Worm (Caenorhabditis elegans): ENCODE data around the gene C33F10.14.
A peak's percentile ranks its signal among the peaks of the same experiment; 100 is the strongest.

The C33F10.14 gene

ce11 chrII:4789835-4790343 is 7.3 kb upstream of the C33F10.14 start, which contains the start of gene F26G1.15:
TSS of gene F26G1.15 (plus strand) at chrII:4790293.
- TF ChIP-seq zip-8 (tag; optimal IDR thresholded peaks at IDR 0.05) = peak; percentile 74
- no peak for TF ChIP-seq ces-1 (GFP tag; optimal IDR thresholded peaks at IDR 0.05)

- no peak for TF ChIP-seq lin-32 (GFP tag; optimal IDR thresholded peaks at IDR 0.05)
- TF ChIP-seq nhr-237 (tag; optimal IDR thresholded peaks at IDR 0.05) = no peak
- TF ChIP-seq mab-5 (tag; optimal IDR thresholded peaks at IDR 0.05) = no peak
- no peak for TF ChIP-seq unc-62 (GFP tag; optimal IDR thresholded peaks at IDR 0.05)
- TF ChIP-seq ces-1 (GFP tag; optimal IDR thresholded peaks at IDR 0.05) = no peak
- no peak for TF ChIP-seq flh-1 (GFP tag; optimal IDR thresholded peaks at IDR 0.05)
- TF ChIP-seq tbx-8 (GFP tag; optimal IDR thresholded peaks at IDR 0.05) = no peak
- no peak for TF ChIP-seq bed-3 (GFP tag; optimal IDR thresholded peaks at IDR 0.05)
These were observed 6.5 kb upstream of the C33F10.14 start for ce11 chrII:4790687-4791086.

ce11 chrII:4791272-4791671 is 5.9 kb upstream of the C33F10.14 start, which contains the start of gene F26G1.1:
TSS of gene F26G1.1 (plus strand) at chrII:4791618.
- TF ChIP-seq ceh-39 (tag; optimal IDR thresholded peaks at IDR 0.05) = no peak
- TF ChIP-seq nhr-28 (tag; optimal IDR thresholded peaks at IDR 0.05) = no peak
- peak; percentile 20 for TF ChIP-seq unc-120 (tag; optimal IDR thresholded peaks at IDR 0.05; ENCODE audit: poor library complexity, severe bottlenecking)
- no peak for TF ChIP-seq lin-32 (GFP tag; optimal IDR thresholded peaks at IDR 0.05)
- TF ChIP-seq ceh-83 (GFP tag; optimal IDR thresholded peaks at IDR 0.05) = peak; percentile 64
- no peak for TF ChIP-seq flh-1 (GFP tag; optimal IDR thresholded peaks at IDR 0.05)
- peak; percentile 1 for TF ChIP-seq lin-13 (tag; optimal IDR thresholded peaks at IDR 0.05)
- TF ChIP-seq pha-4 (tag; optimal IDR thresholded peaks at IDR 0.05) = no peak
- TF ChIP-seq cnd-1 (tag; optimal IDR thresholded peaks at IDR 0.05) = peak; percentile 21
- peak; percentile 46 for TF ChIP-seq lsy-2 (tag; optimal IDR thresholded peaks at IDR 0.05)
- peak; percentile 48 for TF ChIP-seq sptf-1 (tag; optimal IDR thresholded peaks at IDR 0.05)

ce11 chrII:4793320-4793719 is 3.9 kb upstream of the C33F10.14 start:
- TF ChIP-seq pha-4 (tag; optimal IDR thresholded peaks at IDR 0.05) (no peak), hlh-1 (tag; optimal IDR thresholded peaks at IDR 0.05) (no peak)

- TF ChIP-seq flh-1 (GFP tag; optimal IDR thresholded peaks at IDR 0.05) (no peak), drap-1 (GFP tag; optimal IDR thresholded peaks at IDR 0.05) (no peak), lin-13 (tag; optimal IDR thresholded peaks at IDR 0.05) (no peak)
These were observed 1.7 kb upstream of the C33F10.14 start, which contains the start of gene C33F10.4 for ce11 chrII:4795461-4795860. TSS of gene C33F10.4 (plus strand) at chrII:4795761.

- TF ChIP-seq flh-1 (GFP tag; optimal IDR thresholded peaks at IDR 0.05) (no peak), tbx-8 (GFP tag; optimal IDR thresholded peaks at IDR 0.05) (no peak), cnd-1 (tag; optimal IDR thresholded peaks at IDR 0.05) (no peak), lin-13 (tag; optimal IDR thresholded peaks at IDR 0.05) (no peak), unc-39 (tag; optimal IDR thresholded peaks at IDR 0.05) (no peak), ceh-43 (GFP tag; optimal IDR thresholded peaks at IDR 0.05) (no peak), ceh-83 (GFP tag; optimal IDR thresholded peaks at IDR 0.05) (no peak), ztf-11 (tag; optimal IDR thresholded peaks at IDR 0.05) (no peak), bed-3 (GFP tag; optimal IDR thresholded peaks at IDR 0.05) (no peak), nhr-12 (tag; optimal IDR thresholded peaks at IDR 0.05) (no peak), sptf-1 (tag; optimal IDR thresholded peaks at IDR 0.05) (no peak), ham-2 (GFP tag; optimal IDR thresholded peaks at IDR 0.05) (no peak), lsy-2 (tag; optimal IDR thresholded peaks at IDR 0.05) (no peak), pha-4 (tag; optimal IDR thresholded peaks at IDR 0.05) (no peak), nhr-2 (tag; optimal IDR thresholded peaks at IDR 0.05) (no peak), hlh-1 (tag; optimal IDR thresholded peaks at IDR 0.05) (no peak)
These were observed 3.4 kb downstream of the C33F10.14 start for ce11 chrII:4800524-4800923.

ce11 chrII:4802917-4803316 is 5.7 kb downstream of the C33F10.14 start:
- TF ChIP-seq unc-39 (tag; optimal IDR thresholded peaks at IDR 0.05) (no peak), nhr-76 (tag; optimal IDR thresholded peaks at IDR 0.05) (no peak), mep-1 (tag; optimal IDR thresholded peaks at IDR 0.05) (no peak), nhr-237 (tag; optimal IDR thresholded peaks at IDR 0.05) (no peak), pha-4 (tag; optimal IDR thresholded peaks at IDR 0.05) (no peak), sem-2 (GFP tag; optimal IDR thresholded peaks at IDR 0.05) (no peak), unc-62 (GFP tag; optimal IDR thresholded peaks at IDR 0.05) (no peak), sptf-1 (tag; optimal IDR thresholded peaks at IDR 0.05) (no peak), lin-13 (tag; optimal IDR thresholded peaks at IDR 0.05) (no peak), drap-1 (GFP tag; optimal IDR thresholded peaks at IDR 0.05) (no peak), ham-2 (GFP tag; optimal IDR thresholded peaks at IDR 0.05) (no peak)

All from whole organism, mixed stage, embryonic.